Fruit fly (Drosophila melanogaster): ENCODE measurements around the gene ATP6AP2.

Gene ATP6AP2

dm6 chr3R:9237268-9238091 lies 23.0 kb upstream of the ATP6AP2 start, which contains the start of gene pum (continued):
- TF ChIP-seq Bteb2 (GFP tag; optimal IDR thresholded peaks at IDR 0.05) (no peak), Rfx (GFP tag; IDR thresholded peaks at IDR 0.05) (peak; percentile 59), abd-A (tag; optimal IDR thresholded peaks at IDR 0.05) (no peak), Deaf1 (tag; optimal IDR thresholded peaks at IDR 0.05) (peak; percentile 36), grau (tag; optimal IDR thresholded peaks at IDR 0.05) (peak; percentile 99), CG12155 (GFP tag; optimal IDR thresholded peaks at IDR 0.05) (peak; percentile 38), her (GFP tag; optimal IDR thresholded peaks at IDR 0.05) (no peak), pb (GFP tag; optimal IDR thresholded peaks at IDR 0.05) (no peak), usp (GFP tag; optimal IDR thresholded peaks at IDR 0.05) (no peak), CG13424 (tag; optimal IDR thresholded peaks at IDR 0.05) (peak; percentile 32), az2 (GFP tag; optimal IDR thresholded peaks at IDR 0.05) (peak; percentile 47), hth (optimal IDR thresholded peaks at IDR 0.05) (no peak), gcm2 (GFP tag; optimal IDR thresholded peaks at IDR 0.05) (no peak), org-1 (GFP tag; optimal IDR thresholded peaks at IDR 0.05) (no peak), zfh1 (GFP tag; IDR thresholded peaks at IDR 0.05) (no peak), H2.0 (GFP tag; IDR thresholded peaks at IDR 0.05) (peak; percentile 64), CG11695 (GFP tag; IDR thresholded peaks at IDR 0.05) (0 out of 3 replicates have a peak, but pooled peaks have one; percentile 11), amos (GFP tag; IDR thresholded peaks at IDR 0.05; ENCODE audit: partially characterized antibody) (no peak; the same call in 1 of the 2 replicates), Rx (GFP tag; IDR thresholded peaks at IDR 0.05) (no peak), CG4404 (GFP tag; IDR thresholded peaks at IDR 0.05) (no peak), ERR (GFP tag; optimal IDR thresholded peaks at IDR 0.05) (no peak), CG4617 (GFP tag; optimal IDR thresholded peaks at IDR 0.05; ENCODE audit: borderline replicate concordance) (peak; percentile 4), CG15269 (tag; optimal IDR thresholded peaks at IDR 0.05) (peak; percentile 39), CG6272 (GFP tag; IDR thresholded peaks at IDR 0.05) (no peak), Taf1 (GFP tag; IDR thresholded peaks at IDR 0.05) (no peak), Spps (tag; optimal IDR thresholded peaks at IDR 0.05) (peak; percentile 36), CG16863 (GFP tag; optimal IDR thresholded peaks at IDR 0.05) (no peak), CG10147 (GFP tag; optimal IDR thresholded peaks at IDR 0.05) (peak; percentile 62), CG7839 (tag; optimal IDR thresholded peaks at IDR 0.05) (peak; percentile 67), CG11560 (tag; IDR thresholded peaks at IDR 0.05) (no peak), CG2678 (tag; optimal IDR thresholded peaks at IDR 0.05) (peak; percentile 64), hbn (GFP tag; IDR thresholded peaks at IDR 0.05; ENCODE audit: partially characterized antibody) (peak; percentile 1; the same call in 1 of the 2 replicates), CG12071 (GFP tag; optimal IDR thresholded peaks at IDR 0.05) (no peak), CG15514 (GFP tag; optimal IDR thresholded peaks at IDR 0.05) (peak; percentile 12), CG2875 (GFP tag; optimal IDR thresholded peaks at IDR 0.05) (no peak), prd (optimal IDR thresholded peaks at IDR 0.05) (no peak), prd (GFP tag; IDR thresholded peaks at IDR 0.05) (peak; percentile 68), CG7556 (GFP tag; optimal IDR thresholded peaks at IDR 0.05) (peak; percentile 8), CG31224 (GFP tag; IDR thresholded peaks at IDR 0.05) (no peak), CG2889 (GFP tag; IDR thresholded peaks at IDR 0.05) (no peak), D19B (GFP tag; optimal IDR thresholded peaks at IDR 0.05) (no peak), Sin3A (optimal IDR thresholded peaks at IDR 0.05) (peak; percentile 17), cato (GFP tag; optimal IDR thresholded peaks at IDR 0.05; ENCODE audit: borderline replicate concordance) (peak; percentile 10), CG15011 (GFP tag; optimal IDR thresholded peaks at IDR 0.05) (peak; percentile 8), CoRest (tag; optimal IDR thresholded peaks at IDR 0.05) (peak; percentile 75), gem (tag; optimal IDR thresholded peaks at IDR 0.05) (peak; percentile 73), sug (tag; optimal IDR thresholded peaks at IDR 0.05) (peak; percentile 45), CG34376 (GFP tag; optimal IDR thresholded peaks at IDR 0.05) (peak; percentile 62), Dek (tag; optimal IDR thresholded peaks at IDR 0.05) (peak; percentile 27), grn (GFP tag; optimal IDR thresholded peaks at IDR 0.05) (peak; percentile 90)
